Worm (Caenorhabditis elegans) whole organism, L1 larva: Measurements from ENCODE around the gene R05H10.3.

Experiments used
- ama-1 ChIP-seq: fragments of 150-350 bp; optimal IDR thresholded peaks from 2 replicates; lab custom pipeline; 2014
- blmp-1 ChIP-seq: fragments of 150-350 bp; optimal IDR thresholded peaks from 2 replicates; lab custom pipeline; 2014; ENCODE audit warnings: missing biosample characterization, missing genetic modification characterization
- ceh-63 ChIP-seq: fragments of 200-800 bp; sonication (Bioruptor generic); optimal IDR thresholded peaks from 2 replicates; lab custom pipeline; 2018; ENCODE audit warnings: mild to moderate bottlenecking, missing genetic modification characterization, missing compliant biosample characterization
- ceh-88 ChIP-seq: fragments of 200-800 bp; sonication (Bioruptor generic); IDR thresholded peaks from 2 replicates; pipeline ENCODE4 v1.3.6; 2022; ENCODE audit warnings: missing genetic modification characterization, missing compliant biosample characterization
- ceh-90 ChIP-seq: sonication (generic microtip); optimal IDR thresholded peaks from 2 replicates; lab custom pipeline; 2016; ENCODE audit warnings: missing genetic modification characterization, missing compliant biosample characterization
- dsc-1 ChIP-seq: sonication (generic microtip); optimal IDR thresholded peaks from 2 replicates; lab custom pipeline; 2016; ENCODE audit warnings: mild to moderate bottlenecking, missing genetic modification characterization, missing compliant biosample characterization
- efl-1 ChIP-seq, 4 experiments: fragments of 150-350 bp; optimal IDR thresholded peaks in 3 of 4; peaks in 1 of 4; 1 replicate in 1 of 4; 2 replicates in 3 of 4; lab custom pipeline; 2014; ENCODE audit warnings: missing biosample characterization in 2 of 4, missing genetic modification characterization in 2 of 4, missing genetic modification reagents in 2 of 4
- egl-13 ChIP-seq: sonication (generic microtip); optimal IDR thresholded peaks from 2 replicates; lab custom pipeline; 2016; ENCODE audit warnings: missing genotype, missing genetic modification reagents, missing genetic modification characterization, missing compliant biosample characterization
- elt-2 ChIP-seq: sonication (generic microtip); optimal IDR thresholded peaks from 2 replicates; lab custom pipeline; 2016; ENCODE audit warnings: missing genetic modification characterization, mild to moderate bottlenecking, inconsistent platforms, missing compliant biosample characterization, missing genetic modification reagents
- elt-3 ChIP-seq, 6 experiments: fragments of 150-350 bp in 1 of 6; sonication (generic microtip); optimal IDR thresholded peaks; 2 replicates each; lab custom pipeline; 2017 to 2018; ENCODE audit warnings: missing biosample characterization in 6 of 6, missing genetic modification characterization in 6 of 6, inconsistent platforms in 1 of 6
- ets-5 ChIP-seq: fragments of 200-800 bp; sonication (Bioruptor generic); IDR thresholded peaks from 2 replicates; pipeline ENCODE4 v1.3.6; 2022; ENCODE audit warnings: missing genetic modification characterization, missing compliant biosample characterization
- fkh-4 ChIP-seq: sonication (generic microtip); optimal IDR thresholded peaks from 2 replicates; lab custom pipeline; 2016; ENCODE audit warnings: missing compliant biosample characterization, missing genetic modification characterization, borderline replicate concordance
- hlh-17 ChIP-seq: fragments of 200-800 bp; sonication (Bioruptor generic); optimal IDR thresholded peaks from 2 replicates; lab custom pipeline; 2018; ENCODE audit warnings: missing genetic modification characterization, mild to moderate bottlenecking, missing compliant biosample characterization, moderate library complexity, borderline replicate concordance
- hpl-2 ChIP-seq: fragments of 150-350 bp; optimal IDR thresholded peaks from 2 replicates; lab custom pipeline; 2014; ENCODE audit warnings: missing biosample characterization, missing genetic modification reagents, missing genetic modification characterization
- lin-35 ChIP-seq, 2 experiments: fragments of 150-350 bp; optimal IDR thresholded peaks; 2 replicates each; lab custom pipeline; 2014; ENCODE audit warnings: missing biosample characterization in 2 of 2, missing genetic modification characterization in 2 of 2, missing genetic modification reagents in 2 of 2
- lin-39 ChIP-seq: fragments of 150-350 bp; optimal IDR thresholded peaks from 2 replicates; lab custom pipeline; 2014; ENCODE audit warnings: missing biosample characterization, missing genetic modification reagents, missing genetic modification characterization
- lir-3 ChIP-seq: sonication (generic microtip); optimal IDR thresholded peaks from 2 replicates; lab custom pipeline; 2016; ENCODE audit warnings: mild to moderate bottlenecking, missing genetic modification characterization, moderate library complexity, missing compliant biosample characterization; ENCODE audit not compliant: poor library complexity
- lsy-2 ChIP-seq, 2 experiments: fragments of 150-350 bp; optimal IDR thresholded peaks; 2 replicates each; lab custom pipeline; 2014; ENCODE audit warnings: missing biosample characterization in 2 of 2, missing genetic modification characterization in 2 of 2
- mdl-1 ChIP-seq, 2 experiments: fragments of 150-350 bp; optimal IDR thresholded peaks; 2 replicates each; lab custom pipeline; 2014 to 2017; ENCODE audit warnings: missing biosample characterization in 2 of 2, missing genetic modification characterization in 2 of 2, inconsistent platforms in 1 of 2
- nhr-11 ChIP-seq: fragments of 150-350 bp; optimal IDR thresholded peaks from 2 replicates; lab custom pipeline; 2014; ENCODE audit warnings: missing biosample characterization, missing genetic modification characterization
- nhr-20 ChIP-seq: sonication (generic microtip); optimal IDR thresholded peaks from 2 replicates; lab custom pipeline; 2016; ENCODE audit warnings: mild to moderate bottlenecking, missing genetic modification characterization, missing compliant biosample characterization
- nhr-71 ChIP-seq: sonication (generic microtip); optimal IDR thresholded peaks from 2 replicates; lab custom pipeline; 2016; ENCODE audit warnings: mild to moderate bottlenecking, missing genetic modification characterization, moderate library complexity, missing compliant biosample characterization
- nhr-85 ChIP-seq: sonication (generic microtip); peaks from one replicate; lab custom pipeline; 2016; ENCODE audit warnings: missing genetic modification characterization, inconsistent platforms, missing compliant biosample characterization
- nhr-90 ChIP-seq: sonication (generic microtip); optimal IDR thresholded peaks from 2 replicates; lab custom pipeline; 2016; ENCODE audit warnings: mild to moderate bottlenecking, missing genetic modification characterization, missing compliant biosample characterization; ENCODE audit not compliant: poor library complexity
- snu-23 ChIP-seq: sonication (generic microtip); optimal IDR thresholded peaks from 2 replicates; lab custom pipeline; 2016; ENCODE audit warnings: missing genetic modification characterization, missing compliant biosample characterization
- sptf-1 ChIP-seq: fragments of 150-350 bp; optimal IDR thresholded peaks from 2 replicates; lab custom pipeline; 2014; ENCODE audit warnings: missing biosample characterization, missing genetic modification characterization
- sup-37 ChIP-seq: fragments of 200-800 bp; sonication (Bioruptor generic); optimal IDR thresholded peaks from 2 replicates; lab custom pipeline; 2018; ENCODE audit warnings: mild to moderate bottlenecking, missing genetic modification characterization, missing compliant biosample characterization
- unc-62 ChIP-seq: fragments of 150-350 bp; optimal IDR thresholded peaks from 2 replicates; lab custom pipeline; 2014; ENCODE audit warnings: missing biosample characterization, missing genetic modification reagents, missing genetic modification characterization
- xbp-1 ChIP-seq: sonication (generic microtip); optimal IDR thresholded peaks from 2 replicates; lab custom pipeline; 2016; ENCODE audit warnings: missing genetic modification characterization, missing compliant biosample characterization
- zip-4 ChIP-seq: fragments of 200-800 bp; sonication (Bioruptor generic); optimal IDR thresholded peaks from 2 replicates; lab custom pipeline; 2018; ENCODE audit warnings: mild to moderate bottlenecking, missing genetic modification characterization, moderate library complexity, missing compliant biosample characterization

R05H10.3 gene

DNA sequence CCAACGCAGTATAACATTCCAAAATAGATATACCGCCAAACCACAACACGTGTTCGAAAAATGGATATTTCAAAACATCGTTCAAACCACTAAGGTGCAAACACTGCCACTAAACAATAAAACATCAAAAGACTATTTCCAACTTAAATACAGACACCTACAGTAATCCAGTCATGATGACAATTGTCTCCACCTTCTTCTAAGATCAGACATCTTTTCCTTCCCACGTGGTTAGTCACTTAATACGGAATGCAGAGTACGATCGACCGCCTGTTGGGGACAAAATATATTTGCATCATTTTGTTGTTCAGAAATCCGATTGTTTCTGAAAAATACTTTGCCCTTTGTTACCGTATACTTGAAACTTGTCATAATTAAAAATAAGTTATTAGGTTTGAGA, 28.5 kb upstream of the R05H10.3 start:
- TF ChIP-seq snu-23 (GFP tag; lab: Kevin White, UChicago) (peak; percentile 24), lin-39 (tag; lab: Kevin White, UChicago) (no peak), lin-35 (GFP tag; optimal IDR thresholded peaks at IDR 0.05; lab: Kevin White, UChicago) (peak in 1 of 2 experiments; percentile 51), nhr-20 (tag; lab: Kevin White, UChicago) (peak; percentile 82), lsy-2 (tag; optimal IDR thresholded peaks at IDR 0.05; lab: Kevin White, UChicago) (peak in 1 of 2 experiments; percentile 43), zip-4 (GFP tag; lab: Kevin White, UChicago) (no peak)
- TF ChIP-seq, all 84 proteins: peak for 4

- TF ChIP-seq fkh-4 (tag; lab: Kevin White, UChicago), result no peak
- TF ChIP-seq blmp-1, result peak; percentile 84
These were observed 26.7 kb upstream of the R05H10.3 start, which contains the start of gene cdh-7 for ce11 chrII:14843016-14843415. cdh-7 (plus strand) TSS chrII:14843229.

ce11 chrII:14844253-14844652, 25.5 kb upstream of the R05H10.3 start:
- TF ChIP-seq sptf-1 (tag; lab: Kevin White, UChicago) (no peak), elt-3 (tag; optimal IDR thresholded peaks at IDR 0.05; lab: Kevin White, UChicago) (peak in 1 of 6 experiments; percentile 35), xbp-1 (tag; lab: Kevin White, UChicago) (no peak), ama-1 (lab: Kevin White, UChicago) (no peak), egl-13 (tag; lab: Kevin White, UChicago) (no peak), blmp-1 (peak; percentile 86), fkh-4 (tag; lab: Kevin White, UChicago) (no peak), unc-62 (GFP tag; lab: Kevin White, UChicago) (no peak), ceh-63 (GFP tag; lab: Kevin White, UChicago) (no peak), lir-3 (tag; lab: Kevin White, UChicago) (no peak), lsy-2 (tag; optimal IDR thresholded peaks at IDR 0.05; lab: Kevin White, UChicago) (no peak), dsc-1 (tag; lab: Kevin White, UChicago) (no peak), ets-5 (no peak), sup-37 (GFP tag; lab: Kevin White, UChicago) (no peak), ceh-90 (tag; lab: Kevin White, UChicago) (no peak)
- TF ChIP-seq, all 84 proteins: peak for 2

- no peak for TF ChIP-seq nhr-11 (tag; lab: Kevin White, UChicago)
- TF ChIP-seq efl-1 (optimal IDR thresholded peaks at IDR 0.05; lab: Kevin White, UChicago), result no peak
- peak in 1 of 2 experiments; percentile 76 for TF ChIP-seq efl-1 (GFP tag; optimal IDR thresholded peaks at IDR 0.05 in 1 of 2; lab: Kevin White, UChicago)
These were observed 19.8 kb upstream of the R05H10.3 start for ce11 chrII:14849897-14850296.

ce11 chrII:14851483-14851882, 18.3 kb upstream of the R05H10.3 start, which contains the start of gene R05H10.1:
R05H10.1 (plus strand) TSS chrII:14851816.
- no peak for TF ChIP-seq mdl-1 (tag; optimal IDR thresholded peaks at IDR 0.05; lab: Kevin White, UChicago)
- no peak for TF ChIP-seq hpl-2
- TF ChIP-seq ceh-88 (GFP tag; lab: Robert Waterston, UW), result no peak
- peak in 2 of 6 experiments; percentile 2 to 33 for TF ChIP-seq elt-3 (tag; optimal IDR thresholded peaks at IDR 0.05; lab: Kevin White, UChicago)
- no peak for TF ChIP-seq nhr-90
- TF ChIP-seq nhr-20 (tag; lab: Kevin White, UChicago), result peak; percentile 79
- no peak for TF ChIP-seq elt-2 (tag; lab: Kevin White, UChicago)
- no peak for TF ChIP-seq hlh-17 (GFP tag; lab: Kevin White, UChicago)
- no peak for TF ChIP-seq zip-4 (GFP tag; lab: Kevin White, UChicago)
- no peak for TF ChIP-seq nhr-71 (tag; lab: Kevin White, UChicago)
- TF ChIP-seq, all 84 proteins: peak for 2

ce11 chrII:14855229-14855628, 14.5 kb upstream of the R05H10.3 start, which contains the start of gene R05H10.7:
R05H10.7 (plus strand) TSS chrII:14855529.
- TF ChIP-seq blmp-1 (no peak), nhr-85 (tag; lab: Kevin White, UChicago) (peak; percentile 23)
